Worm (Caenorhabditis elegans) whole organism, L2 larva: ENCODE measurements around the gene nhr-44.

Source experiments
- C34F6.9 ChIP-seq: fragments of 150-350 bp; optimal IDR thresholded peaks from 2 replicates; lab custom pipeline; 2014; ENCODE audit warnings: missing biosample characterization, missing genetic modification characterization
- F13H6.1 ChIP-seq: sonication (generic microtip); optimal IDR thresholded peaks from 2 replicates; lab custom pipeline; 2016; ENCODE audit warnings: missing genetic modification characterization, missing compliant biosample characterization
- Y55F3AM.14 ChIP-seq: fragments of 200-800 bp; sonication (Bioruptor generic); optimal IDR thresholded peaks from 2 replicates; lab custom pipeline; 2018; ENCODE audit warnings: mild to moderate bottlenecking, missing genetic modification characterization, missing compliant biosample characterization
- ZK546.5 ChIP-seq: sonication (generic microtip); optimal IDR thresholded peaks from 2 replicates; lab custom pipeline; 2017; ENCODE audit warnings: missing biosample characterization, missing genetic modification characterization
- alr-1 ChIP-seq: fragments of 150-350 bp; optimal IDR thresholded peaks from 2 replicates; lab custom pipeline; 2014; ENCODE audit warnings: missing biosample characterization, missing genetic modification characterization
- aly-2 ChIP-seq: fragments of 150-350 bp; optimal IDR thresholded peaks from 2 replicates; lab custom pipeline; 2014; ENCODE audit warnings: missing biosample characterization, missing genetic modification characterization
- blmp-1 ChIP-seq: sonication (generic microtip); optimal IDR thresholded peaks from 2 replicates; lab custom pipeline; 2017; ENCODE audit warnings: missing genetic modification characterization, mild to moderate bottlenecking, missing compliant biosample characterization, antibody characterized with exemption, moderate library complexity; ENCODE audit not compliant: insufficient read depth
- ceh-82 ChIP-seq: fragments of 150-350 bp; optimal IDR thresholded peaks from 2 replicates; lab custom pipeline; 2014; ENCODE audit warnings: missing biosample characterization, missing genetic modification characterization
- crh-2 ChIP-seq: sonication (generic microtip); optimal IDR thresholded peaks from 2 replicates; lab custom pipeline; 2017; ENCODE audit warnings: missing biosample characterization, missing genetic modification characterization
- dmd-4 ChIP-seq: sonication (generic microtip); optimal IDR thresholded peaks from 2 replicates; lab custom pipeline; 2017; ENCODE audit warnings: missing biosample characterization, missing genetic modification characterization
- egl-27 ChIP-seq: sonication (generic microtip); optimal IDR thresholded peaks from 3 replicates; lab custom pipeline; 2017; ENCODE audit warnings: missing biosample characterization, missing genetic modification reagents, missing genetic modification characterization
- elt-1 ChIP-seq: fragments of 150-350 bp; optimal IDR thresholded peaks from 2 replicates; lab custom pipeline; 2014; ENCODE audit warnings: missing biosample characterization, missing genetic modification characterization
- elt-3 ChIP-seq: sonication (generic microtip); optimal IDR thresholded peaks from 2 replicates; lab custom pipeline; 2017; ENCODE audit warnings: missing biosample characterization, missing genetic modification characterization
- fos-1 ChIP-seq: fragments of 150-350 bp; optimal IDR thresholded peaks from 2 replicates; lab custom pipeline; 2014; ENCODE audit warnings: missing biosample characterization, missing genetic modification characterization
- gmeb-1 ChIP-seq: fragments of 150-350 bp; optimal IDR thresholded peaks from 2 replicates; lab custom pipeline; 2014; ENCODE audit warnings: missing biosample characterization, missing genetic modification characterization
- lin-13 ChIP-seq: fragments of 150-350 bp; optimal IDR thresholded peaks from 2 replicates; lab custom pipeline; 2014; ENCODE audit warnings: missing biosample characterization, missing genetic modification reagents, missing genetic modification characterization
- lin-39 ChIP-seq: fragments of 150-350 bp; optimal IDR thresholded peaks from 2 replicates; lab custom pipeline; 2014; ENCODE audit warnings: missing biosample characterization, missing genetic modification reagents, missing genetic modification characterization
- lsy-2 ChIP-seq, 2 experiments: fragments of 150-350 bp in 1 of 2; sonication (generic microtip) in 1 of 2; optimal IDR thresholded peaks; 2 replicates each; lab custom pipeline; 2014 to 2017; ENCODE audit warnings: missing biosample characterization in 2 of 2, missing genetic modification characterization in 2 of 2
- mab-5 ChIP-seq: fragments of 150-350 bp; optimal IDR thresholded peaks from 2 replicates; lab custom pipeline; 2014; ENCODE audit warnings: missing biosample characterization, missing genetic modification characterization
- mbf-1 ChIP-seq: sonication (generic microtip); optimal IDR thresholded peaks from 2 replicates; lab custom pipeline; 2017; ENCODE audit warnings: missing biosample characterization, missing genetic modification characterization
- nhr-10 ChIP-seq: sonication (generic microtip); optimal IDR thresholded peaks from 2 replicates; lab custom pipeline; 2017; ENCODE audit warnings: missing biosample characterization, missing genetic modification characterization
- nhr-11 ChIP-seq: fragments of 150-350 bp; optimal IDR thresholded peaks from 2 replicates; lab custom pipeline; 2014; ENCODE audit warnings: missing biosample characterization, missing genetic modification characterization
- nhr-12 ChIP-seq: fragments of 150-350 bp; optimal IDR thresholded peaks from 2 replicates; lab custom pipeline; 2014; ENCODE audit warnings: missing biosample characterization, missing genetic modification characterization
- nhr-129 ChIP-seq: fragments of 150-350 bp; optimal IDR thresholded peaks from 2 replicates; lab custom pipeline; 2014; ENCODE audit warnings: missing biosample characterization, missing genetic modification characterization
- nhr-21 ChIP-seq: fragments of 150-350 bp; optimal IDR thresholded peaks from 2 replicates; lab custom pipeline; 2014; ENCODE audit warnings: missing biosample characterization, missing genetic modification characterization
- nhr-237 ChIP-seq: fragments of 150-350 bp; optimal IDR thresholded peaks from 2 replicates; lab custom pipeline; 2014; ENCODE audit warnings: missing biosample characterization, missing genetic modification characterization
- sem-4 ChIP-seq: fragments of 150-350 bp; optimal IDR thresholded peaks from 2 replicates; lab custom pipeline; 2014; ENCODE audit warnings: missing biosample characterization, missing genetic modification reagents, missing genetic modification characterization
- skn-1 ChIP-seq: sonication (generic microtip); optimal IDR thresholded peaks from 2 replicates; lab custom pipeline; 2017; ENCODE audit warnings: missing biosample characterization, missing genetic modification characterization
- snpc-4 ChIP-seq: fragments of 150-350 bp; optimal IDR thresholded peaks from 2 replicates; lab custom pipeline; 2014; ENCODE audit warnings: missing biosample characterization, missing genetic modification characterization
- unc-39 ChIP-seq: fragments of 150-350 bp; optimal IDR thresholded peaks from 2 replicates; lab custom pipeline; 2014; ENCODE audit warnings: missing biosample characterization, missing genetic modification characterization
- unc-55 ChIP-seq: fragments of 150-350 bp; sonication (generic microtip); optimal IDR thresholded peaks from 3 replicates; lab custom pipeline; 2014; ENCODE audit warnings: missing biosample characterization, missing genetic modification reagents, missing genetic modification characterization
- unc-62 ChIP-seq: fragments of 150-350 bp; optimal IDR thresholded peaks from 2 replicates; lab custom pipeline; 2014; ENCODE audit warnings: missing biosample characterization, missing genetic modification reagents, missing genetic modification characterization
- ztf-1 ChIP-seq: fragments of 200-800 bp; sonication (Bioruptor generic); conservative IDR thresholded peaks from 2 replicates; pipeline ENCODE4 v1.3.6; 2022; ENCODE audit warnings: missing genetic modification characterization, missing compliant biosample characterization
- ztf-11 ChIP-seq: sonication (generic microtip); optimal IDR thresholded peaks from 2 replicates; lab custom pipeline; 2017; ENCODE audit warnings: missing biosample characterization, missing genetic modification characterization
- ztf-4 ChIP-seq: fragments of 150-350 bp; optimal IDR thresholded peaks from 2 replicates; lab custom pipeline; 2014; ENCODE audit warnings: missing biosample characterization, missing genetic modification characterization

Gene nhr-44

ce11 chrV:8966086-8966485 is 2.2 kb upstream of the nhr-44 start, which contains the start of gene nhr-219:
TSS of gene nhr-219 (minus strand) at chrV:8966186.
- TF ChIP-seq skn-1 (tag; lab: Kevin White, UChicago) (no peak), fos-1 (tag; lab: Kevin White, UChicago) (no peak), unc-62 (GFP tag; lab: Kevin White, UChicago) (no peak), nhr-12 (no peak), lin-39 (tag; lab: Kevin White, UChicago) (no peak), gmeb-1 (no peak), nhr-11 (tag; lab: Kevin White, UChicago) (no peak), ZK546.5 (tag; lab: Kevin White, UChicago) (no peak), snpc-4 (tag; lab: Kevin White, UChicago) (no peak), nhr-10 (tag; lab: Kevin White, UChicago) (no peak), alr-1 (tag; lab: Kevin White, UChicago) (no peak), elt-1 (tag; lab: Kevin White, UChicago) (no peak), lsy-2 (tag; optimal IDR thresholded peaks at IDR 0.05; lab: Kevin White, UChicago) (no peak), mab-5 (tag; lab: Kevin White, UChicago) (no peak)
- TF ChIP-seq, all 48 proteins: peak for 0

- TF ChIP-seq sem-4 (tag; lab: Kevin White, UChicago) (no peak), nhr-10 (tag; lab: Kevin White, UChicago) (no peak), snpc-4 (tag; lab: Kevin White, UChicago) (no peak), unc-62 (GFP tag; lab: Kevin White, UChicago) (no peak), ztf-4 (no peak), elt-3 (tag; lab: Kevin White, UChicago) (no peak), ztf-1 (no peak), mbf-1 (tag; lab: Kevin White, UChicago) (no peak), lin-13 (no peak), fos-1 (tag; lab: Kevin White, UChicago) (no peak), ztf-11 (tag; lab: Kevin White, UChicago) (no peak), dmd-4 (tag; lab: Kevin White, UChicago) (no peak), egl-27 (tag; lab: Kevin White, UChicago) (no peak), crh-2 (tag; lab: Kevin White, UChicago) (no peak), lsy-2 (tag; optimal IDR thresholded peaks at IDR 0.05; lab: Kevin White, UChicago) (no peak), unc-39 (no peak), nhr-21 (tag; lab: Kevin White, UChicago) (no peak)
These were observed 7.4 kb downstream of the nhr-44 start, which contains the start of gene ttc-17 for ce11 chrV:8956387-8957095. TSS of gene ttc-17 (plus strand) at chrV:8957045.

ce11 chrV:8949873-8950272 is 14.0 kb downstream of the nhr-44 start:
- TF ChIP-seq nhr-11 (tag; lab: Kevin White, UChicago) (no peak), gmeb-1 (no peak), blmp-1 (tag; lab: Kevin White, UChicago) (no peak), unc-55 (GFP tag; lab: Kevin White, UChicago) (no peak), aly-2 (no peak), ceh-82 (no peak), C34F6.9 (tag; lab: Kevin White, UChicago) (no peak), skn-1 (tag; lab: Kevin White, UChicago) (no peak), nhr-129 (tag; lab: Kevin White, UChicago) (no peak), nhr-237 (no peak), sem-4 (tag; lab: Kevin White, UChicago) (no peak), Y55F3AM.14 (GFP tag; lab: Kevin White, UChicago) (no peak), F13H6.1 (no peak), lsy-2 (tag; optimal IDR thresholded peaks at IDR 0.05; lab: Kevin White, UChicago) (no peak), fos-1 (tag; lab: Kevin White, UChicago) (no peak)
- TF ChIP-seq, all 48 proteins: peak for 0

- TF ChIP-seq sem-4 (tag; lab: Kevin White, UChicago), result no peak
- no peak for TF ChIP-seq egl-27 (tag; lab: Kevin White, UChicago)
- no peak for TF ChIP-seq lsy-2 (tag; optimal IDR thresholded peaks at IDR 0.05; lab: Kevin White, UChicago)
- no peak for TF ChIP-seq nhr-11 (tag; lab: Kevin White, UChicago)
- no peak for TF ChIP-seq nhr-12
- TF ChIP-seq aly-2, result no peak
- no peak for TF ChIP-seq ztf-4
These were observed 14.9 kb downstream of the nhr-44 start for ce11 chrV:8948996-8949395.
